Worm (Caenorhabditis elegans) whole organism, early embryonic: ENCODE measurements around the gene F41C3.7.

Source experiments
- B0310.2 ChIP-seq: sonication (generic microtip); optimal IDR thresholded peaks from 2 replicates; lab custom pipeline; 2016; ENCODE audit warnings: mild to moderate bottlenecking, missing genetic modification characterization, missing compliant biosample characterization
- F13C5.2 ChIP-seq: sonication (generic microtip); optimal IDR thresholded peaks from 2 replicates; lab custom pipeline; 2017; ENCODE audit warnings: mild to moderate bottlenecking, missing genetic modification characterization, inconsistent platforms, missing compliant biosample characterization
- aly-1 ChIP-seq: sonication (generic microtip); optimal IDR thresholded peaks from 2 replicates; lab custom pipeline; 2016; ENCODE audit warnings: missing genetic modification characterization, missing compliant biosample characterization
- ama-1 ChIP-seq: fragments of 150-350 bp; optimal IDR thresholded peaks from 2 replicates; lab custom pipeline; 2014
- flt-1 ChIP-seq: fragments of 200-800 bp; sonication (Bioruptor generic); IDR thresholded peaks from 2 replicates; pipeline ENCODE4 v1.3.6; 2022; ENCODE audit warnings: missing genetic modification characterization, missing compliant biosample characterization
- hmbx-1 ChIP-seq: sonication (generic microtip); optimal IDR thresholded peaks from 2 replicates; lab custom pipeline; 2016; ENCODE audit warnings: mild to moderate bottlenecking, missing genetic modification characterization, missing compliant biosample characterization

DNA sequence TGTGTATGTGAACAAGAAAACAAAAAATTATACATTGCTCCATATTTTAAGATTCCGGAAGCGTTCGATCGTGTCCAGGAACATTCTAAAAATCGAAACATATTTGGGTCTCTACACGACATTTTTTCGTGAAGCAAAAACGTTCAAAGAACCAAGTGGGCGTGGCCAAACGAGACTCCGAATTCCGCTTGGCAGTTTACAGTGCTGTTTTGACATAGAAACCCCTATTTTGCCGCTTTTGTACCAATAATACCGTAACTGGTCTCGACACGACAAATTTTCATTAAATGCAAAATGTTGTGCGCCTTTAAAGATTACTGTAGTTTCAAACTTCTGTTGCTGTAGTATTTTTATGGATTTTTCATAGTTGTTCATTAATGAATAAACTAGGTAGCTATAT, 25.8 kb downstream of the F41C3.7 start:
- TF ChIP-seq flt-1 (GFP tag; lab: Robert Waterston, UW), result no peak
- TF ChIP-seq hmbx-1 (tag; lab: Kevin White, UChicago), result no peak
- no peak for TF ChIP-seq aly-1 (tag; lab: Kevin White, UChicago)
- no peak for TF ChIP-seq ama-1 (lab: Kevin White, UChicago)
- TF ChIP-seq B0310.2, result no peak
- TF ChIP-seq F13C5.2 (tag; lab: Kevin White, UChicago), result no peak
